Fruit fly (Drosophila melanogaster) whole organism, wandering third instar larva: ENCODE results near the gene CG1354.

Source experiments
- Abd-B ChIP-seq: fragments of >200 bp; optimal IDR thresholded peaks from 2 replicates; lab custom pipeline; 2017; ENCODE audit warnings: missing biosample characterization, missing genetic modification characterization
- CG32264 ChIP-seq: fragments of 200-800 bp; sonication (Bioruptor generic); optimal IDR thresholded peaks from 2 replicates; lab custom pipeline; 2016; ENCODE audit warnings: missing biosample characterization, missing genetic modification characterization
- CG9705 ChIP-seq: fragments of 200-800 bp; sonication (Bioruptor generic); optimal IDR thresholded peaks from 2 replicates; lab custom pipeline; 2018; ENCODE audit warnings: missing biosample characterization, mild to moderate bottlenecking, missing genetic modification characterization
- CrebA ChIP-seq: fragments of 200-800 bp; sonication (Bioruptor generic); optimal IDR thresholded peaks from 2 replicates; lab custom pipeline; 2016; ENCODE audit warnings: missing biosample characterization, mild to moderate bottlenecking, missing genetic modification characterization, borderline replicate concordance
- Dfd ChIP-seq: fragments of >200 bp; optimal IDR thresholded peaks from 2 replicates; lab custom pipeline; 2017; ENCODE audit warnings: missing biosample characterization, missing genetic modification characterization
- Dif ChIP-seq: fragments of 200-275, 200-300 bp; sonication (Bioruptor generic); optimal IDR thresholded peaks from 2 replicates; lab custom pipeline; 2018; ENCODE audit warnings: missing biosample characterization, missing genetic modification characterization; ENCODE audit not compliant: partially characterized antibody
- GATAd ChIP-seq: sonication (Bioruptor generic); optimal IDR thresholded peaks from 2 replicates; lab custom pipeline; 2016; ENCODE audit warnings: missing biosample characterization, missing genetic modification characterization
- HLH106 ChIP-seq: fragments of 200-800 bp; optimal IDR thresholded peaks from 3 replicates; lab custom pipeline; 2019; ENCODE audit warnings: missing biosample characterization, mild to moderate bottlenecking, missing genetic modification characterization, moderate library complexity
- Hnf4 ChIP-seq: fragments of 200-800 bp; sonication (Bioruptor generic); optimal IDR thresholded peaks from 2 replicates; lab custom pipeline; 2016; ENCODE audit warnings: missing biosample characterization, mild to moderate bottlenecking, missing genetic modification characterization
- Hr78 ChIP-seq: fragments of >200 bp; optimal IDR thresholded peaks from 2 replicates; lab custom pipeline; 2017; ENCODE audit warnings: missing biosample characterization, missing genetic modification characterization
- Hr83 ChIP-seq: fragments of 200-300 bp; sonication (Bioruptor generic); optimal IDR thresholded peaks from 2 replicates; lab custom pipeline; 2016; ENCODE audit warnings: missing biosample characterization, mild to moderate bottlenecking, missing genetic modification characterization, moderate library complexity; ENCODE audit not compliant: poor library complexity, severe bottlenecking
- Jra ChIP-seq: sonication (Bioruptor generic); optimal IDR thresholded peaks from 2 replicates; lab custom pipeline; 2016; ENCODE audit warnings: missing biosample characterization, missing genetic modification characterization
- Mio ChIP-seq: sonication (Bioruptor generic); optimal IDR thresholded peaks from 2 replicates; lab custom pipeline; 2016; ENCODE audit warnings: missing biosample characterization, missing genetic modification characterization
- Myc ChIP-seq: fragments of >200 bp; optimal IDR thresholded peaks from 2 replicates; lab custom pipeline; 2017
- N ChIP-seq: fragments of >200 bp; optimal IDR thresholded peaks from 2 replicates; lab custom pipeline; 2018; ENCODE audit warnings: missing biosample characterization, missing external identifiers, missing genetic modification characterization
- OdsH ChIP-seq: fragments of 200-800 bp; sonication (Bioruptor generic); optimal IDR thresholded peaks from 2 replicates; lab custom pipeline; 2016; ENCODE audit warnings: missing biosample characterization, mild to moderate bottlenecking, missing genetic modification characterization
- Rel ChIP-seq, 2 experiments: fragments of 200-800 bp; sonication (Bioruptor generic) in 1 of 2; optimal IDR thresholded peaks; 2 replicates in 1 of 2; 3 replicates in 1 of 2; lab custom pipeline; 2016 to 2019; ENCODE audit warnings: mild to moderate bottlenecking in 2 of 2, missing biosample characterization in 2 of 2, missing genetic modification characterization in 2 of 2, moderate library complexity in 1 of 2
- Sp1 ChIP-seq: fragments of 200-800 bp; sonication (Bioruptor generic); optimal IDR thresholded peaks from 3 replicates; lab custom pipeline; 2019; ENCODE audit warnings: missing biosample characterization, mild to moderate bottlenecking, missing genetic modification characterization, moderate library complexity
- Vsx2 ChIP-seq: fragments of 200-300, 225-300 bp; sonication (Bioruptor generic); optimal IDR thresholded peaks from 2 replicates; lab custom pipeline; 2018; ENCODE audit warnings: missing biosample characterization, missing genetic modification characterization; ENCODE audit not compliant: partially characterized antibody
- br ChIP-seq: fragments of 200-800 bp; sonication (Bioruptor generic); optimal IDR thresholded peaks from 2 replicates; lab custom pipeline; 2016; ENCODE audit warnings: missing biosample characterization, missing genetic modification characterization
- brk ChIP-seq: fragments of 200-800 bp; sonication (Bioruptor generic); optimal IDR thresholded peaks from 2 replicates; lab custom pipeline; 2016; ENCODE audit warnings: missing biosample characterization, mild to moderate bottlenecking, missing genetic modification characterization
- dl ChIP-seq, 2 experiments: fragments of 175-275, 200-275 bp in 1 of 2; fragments of 200-275 bp in 1 of 2; sonication (Bioruptor generic); optimal IDR thresholded peaks; lab custom pipeline; 2018; ENCODE audit warnings: mild to moderate bottlenecking in 2 of 2, missing biosample characterization in 2 of 2, missing genetic modification characterization in 2 of 2, moderate library complexity in 2 of 2; ENCODE audit not compliant: partially characterized antibody in 2 of 2, insufficient read depth in 1 of 2
- dmrt93B ChIP-seq: fragments of 200-800 bp; sonication (Bioruptor generic); optimal IDR thresholded peaks from 2 replicates; lab custom pipeline; 2018; ENCODE audit warnings: missing biosample characterization, mild to moderate bottlenecking, missing genetic modification characterization
- dsf ChIP-seq: sonication (Bioruptor generic); optimal IDR thresholded peaks from 2 replicates; lab custom pipeline; 2016; ENCODE audit warnings: missing biosample characterization, missing genetic modification characterization, borderline replicate concordance
- ey ChIP-seq: fragments of 200-800 bp; sonication (Bioruptor generic); optimal IDR thresholded peaks from 2 replicates; lab custom pipeline; 2016; ENCODE audit warnings: missing biosample characterization, missing genetic modification characterization
- foxo ChIP-seq, 2 experiments: fragments of 200-800 bp; sonication (Bioruptor generic); optimal IDR thresholded peaks; 2 replicates in 1 of 2; 3 replicates in 1 of 2; lab custom pipeline; 2016 to 2017; ENCODE audit warnings: missing biosample characterization in 2 of 2, missing genetic modification characterization in 2 of 2
- fru ChIP-seq: fragments of 200-800 bp; sonication (Bioruptor generic); optimal IDR thresholded peaks from 3 replicates; lab custom pipeline; 2016; ENCODE audit warnings: missing biosample characterization, mild to moderate bottlenecking, missing genetic modification characterization
- h ChIP-seq: fragments of 200-800 bp; sonication (Bioruptor generic); optimal IDR thresholded peaks from 3 replicates; lab custom pipeline; 2016; ENCODE audit warnings: missing biosample characterization, mild to moderate bottlenecking, missing genetic modification characterization
- jim ChIP-seq: fragments of 175-275, 200-325 bp; sonication (Bioruptor generic); optimal IDR thresholded peaks from 2 replicates; lab custom pipeline; 2016; ENCODE audit warnings: missing biosample characterization, mild to moderate bottlenecking, missing genetic modification characterization
- lola ChIP-seq: fragments of >200 bp; optimal IDR thresholded peaks from 2 replicates; lab custom pipeline; 2017; ENCODE audit warnings: missing biosample characterization, missing genetic modification characterization
- pan ChIP-seq: fragments of >200 bp; optimal IDR thresholded peaks from 2 replicates; lab custom pipeline; 2017
- psq ChIP-seq: fragments of 200-800 bp; sonication (Bioruptor generic); optimal IDR thresholded peaks from 3 replicates; lab custom pipeline; 2017; ENCODE audit warnings: missing biosample characterization, mild to moderate bottlenecking, missing genetic modification characterization, moderate library complexity
- rgr ChIP-seq: fragments of 200-800 bp; sonication (Bioruptor generic); optimal IDR thresholded peaks from 3 replicates; lab custom pipeline; 2016; ENCODE audit warnings: missing biosample characterization, mild to moderate bottlenecking, missing genetic modification characterization
- sage ChIP-seq: fragments of 200-800 bp; sonication (Bioruptor generic); optimal IDR thresholded peaks from 2 replicates; lab custom pipeline; 2016; ENCODE audit warnings: missing biosample characterization, mild to moderate bottlenecking, missing genetic modification characterization
- sv ChIP-seq: fragments of 200-800 bp; sonication (Bioruptor generic); optimal IDR thresholded peaks from 3 replicates; lab custom pipeline; 2016; ENCODE audit warnings: missing biosample characterization, missing genetic modification characterization
- tai ChIP-seq: sonication (Bioruptor generic); optimal IDR thresholded peaks from 2 replicates; lab custom pipeline; 2016; ENCODE audit warnings: missing biosample characterization, missing genetic modification characterization
- usp ChIP-seq: fragments of >200 bp; optimal IDR thresholded peaks from 2 replicates; lab custom pipeline; 2017; ENCODE audit warnings: missing biosample characterization, missing genetic modification characterization
- woc ChIP-seq: sonication (Bioruptor generic); optimal IDR thresholded peaks from 2 replicates; lab custom pipeline; 2016; ENCODE audit warnings: missing biosample characterization, mild to moderate bottlenecking, missing genetic modification characterization

CG1354 gene

dm6 chrX:9787363-9787762 is 8.8 kb downstream of the CG1354 start:
- TF ChIP-seq dsf = no peak
- TF ChIP-seq CG32264 (GFP tag; lab: Kevin White, UChicago) = no peak
- no peak for TF ChIP-seq Abd-B
- no peak for TF ChIP-seq CrebA (GFP tag; lab: Kevin White, UChicago)
- TF ChIP-seq OdsH (GFP tag; lab: Kevin White, UChicago) = no peak
- TF ChIP-seq sage (GFP tag; lab: Kevin White, UChicago) = no peak
- TF ChIP-seq brk = no peak
- no peak for TF ChIP-seq usp (GFP tag; lab: Kevin White, UChicago)
- TF ChIP-seq Rel (GFP tag; optimal IDR thresholded peaks at IDR 0.05; lab: Kevin White, UChicago) = no peak
- no peak for TF ChIP-seq Rel (tag; optimal IDR thresholded peaks at IDR 0.05; lab: Kevin White, UChicago)
- peak; percentile 50 for TF ChIP-seq rgr (GFP tag; lab: Kevin White, UChicago)
- no peak for TF ChIP-seq Mio (GFP tag; lab: Kevin White, UChicago)
- TF ChIP-seq sv (GFP tag; lab: Kevin White, UChicago) = no peak
- TF ChIP-seq lola (GFP tag; lab: Kevin White, UChicago) = no peak
- peak; percentile 27 for TF ChIP-seq psq
- peak; percentile 54 for TF ChIP-seq h (GFP tag; lab: Kevin White, UChicago)
- TF ChIP-seq fru = peak; percentile 21
- peak in 1 of 2 experiments; percentile 37 for TF ChIP-seq foxo (GFP tag; optimal IDR thresholded peaks at IDR 0.05; lab: Kevin White, UChicago)
- TF ChIP-seq pan (lab: Kevin White, UChicago) = no peak
- TF ChIP-seq tai (GFP tag; lab: Kevin White, UChicago) = no peak
- no peak for TF ChIP-seq N (GFP tag; lab: Kevin White, UChicago)
- TF ChIP-seq Sp1 (GFP tag; lab: Kevin White, UChicago) = peak; percentile 25
- TF ChIP-seq dmrt93B (GFP tag; lab: Kevin White, UChicago) = no peak
- no peak for TF ChIP-seq Hr78 (GFP tag; lab: Kevin White, UChicago)
- no peak for TF ChIP-seq Jra
- TF ChIP-seq Myc (lab: Kevin White, UChicago) = no peak
- TF ChIP-seq Hnf4 (GFP tag; lab: Kevin White, UChicago) = peak; percentile 14
- no peak for TF ChIP-seq jim
- peak; percentile 42 for TF ChIP-seq HLH106
- TF ChIP-seq ey (GFP tag; lab: Kevin White, UChicago) = peak; percentile 25
- no peak for TF ChIP-seq Dif (GFP tag; lab: Kevin White, UChicago)
- TF ChIP-seq br (GFP tag; lab: Kevin White, UChicago) = no peak
- no peak for TF ChIP-seq Hr83 (GFP tag; lab: Kevin White, UChicago)
- TF ChIP-seq CG9705 (GFP tag; lab: Kevin White, UChicago) = no peak
- TF ChIP-seq GATAd (GFP tag; lab: Kevin White, UChicago) = no peak
- TF ChIP-seq Vsx2 (GFP tag; lab: Kevin White, UChicago) = no peak
- TF ChIP-seq Dfd (GFP tag; lab: Kevin White, UChicago) = no peak
- no peak for TF ChIP-seq dl (GFP tag; optimal IDR thresholded peaks at IDR 0.05; lab: Kevin White, UChicago; ENCODE audit: insufficient read depth in 1 of 2, partially characterized antibody in 2 of 2)
- no peak for TF ChIP-seq woc (GFP tag; lab: Kevin White, UChicago)

dm6 chrX:9787941-9788340 is 9.4 kb downstream of the CG1354 start:
- TF ChIP-seq h (GFP tag; lab: Kevin White, UChicago) = no peak

dm6 chrX:9794290-9794689 is 15.7 kb downstream of the CG1354 start:
- no peak for TF ChIP-seq woc (GFP tag; lab: Kevin White, UChicago)
- TF ChIP-seq Dif (GFP tag; lab: Kevin White, UChicago) = no peak
